Worm (Caenorhabditis elegans) whole organism, midembryonic: ENCODE results near the gene prkl-1.

Source experiments
- T22C8.4 ChIP-seq: fragments of 200-800 bp; sonication (Bioruptor generic); IDR thresholded peaks from 2 replicates; pipeline ENCODE4 v1.3.6; 2022; ENCODE audit warnings: missing genetic modification characterization, missing compliant biosample characterization
- cog-1 ChIP-seq: sonication (generic microtip); optimal IDR thresholded peaks from 2 replicates; lab custom pipeline; 2016; ENCODE audit warnings: missing genetic modification characterization, missing compliant biosample characterization
- flt-1 ChIP-seq: fragments of 200-800 bp; sonication (Bioruptor generic); IDR thresholded peaks from 2 replicates; pipeline ENCODE4 v1.3.6; 2022; ENCODE audit warnings: missing genetic modification characterization, missing compliant biosample characterization
- klf-2 ChIP-seq: fragments of 200-800 bp; sonication (Bioruptor generic); conservative IDR thresholded peaks from 2 replicates; pipeline ENCODE4 v1.3.6; 2022; ENCODE audit warnings: missing genetic modification reagents, missing genetic modification characterization, missing compliant biosample characterization
- med-1 ChIP-seq: sonication (generic microtip); optimal IDR thresholded peaks from 2 replicates; lab custom pipeline; 2017; ENCODE audit warnings: missing genetic modification characterization, mild to moderate bottlenecking, missing compliant biosample characterization, antibody characterized with exemption, missing genetic modification reagents; ENCODE audit not compliant: insufficient read depth
- ref-1 ChIP-seq: fragments of 200-800 bp; sonication (Bioruptor generic); conservative IDR thresholded peaks from 2 replicates; pipeline ENCODE4 v1.3.6; 2022; ENCODE audit warnings: missing genetic modification reagents, missing genetic modification characterization, missing compliant biosample characterization
- tab-1 ChIP-seq: fragments of 200-800 bp; sonication (Bioruptor generic); IDR thresholded peaks from 2 replicates; pipeline ENCODE4 v1.3.6; 2022; ENCODE audit warnings: missing genetic modification characterization, missing compliant biosample characterization
- ztf-23 ChIP-seq: fragments of 200-800 bp; sonication (Bioruptor generic); IDR thresholded peaks from 2 replicates; pipeline ENCODE4 v1.3.6; 2022; ENCODE audit warnings: missing genetic modification reagents, missing genetic modification characterization, missing compliant biosample characterization
- ztf-29 ChIP-seq: fragments of 200-800 bp; sonication (Bioruptor generic); IDR thresholded peaks from 2 replicates; pipeline ENCODE4 v1.3.6; 2022; ENCODE audit warnings: missing genetic modification reagents, missing genetic modification characterization, missing compliant biosample characterization

prkl-1 gene

ce11 chrIV:6999206-6999605 is 12.5 kb upstream of the prkl-1 start, which contains the start of gene C25A8.5:
TSS of gene C25A8.5 (plus strand) at chrIV:6999506.
- TF ChIP-seq ztf-29 (GFP tag; lab: Robert Waterston, UW) = no peak
- TF ChIP-seq T22C8.4 (GFP tag; lab: Robert Waterston, UW) = no peak
- no peak for TF ChIP-seq flt-1 (GFP tag; lab: Robert Waterston, UW)
- no peak for TF ChIP-seq tab-1 (GFP tag; lab: Robert Waterston, UW)
- no peak for TF ChIP-seq ztf-23 (GFP tag; lab: Robert Waterston, UW)
- no peak for TF ChIP-seq cog-1 (tag; lab: Kevin White, UChicago)
- no peak for TF ChIP-seq klf-2 (GFP tag; lab: Robert Waterston, UW)
- TF ChIP-seq med-1 (GFP tag; lab: Kevin White, UChicago) = no peak
- TF ChIP-seq ref-1 (GFP tag; lab: Robert Waterston, UW) = no peak

DNA sequence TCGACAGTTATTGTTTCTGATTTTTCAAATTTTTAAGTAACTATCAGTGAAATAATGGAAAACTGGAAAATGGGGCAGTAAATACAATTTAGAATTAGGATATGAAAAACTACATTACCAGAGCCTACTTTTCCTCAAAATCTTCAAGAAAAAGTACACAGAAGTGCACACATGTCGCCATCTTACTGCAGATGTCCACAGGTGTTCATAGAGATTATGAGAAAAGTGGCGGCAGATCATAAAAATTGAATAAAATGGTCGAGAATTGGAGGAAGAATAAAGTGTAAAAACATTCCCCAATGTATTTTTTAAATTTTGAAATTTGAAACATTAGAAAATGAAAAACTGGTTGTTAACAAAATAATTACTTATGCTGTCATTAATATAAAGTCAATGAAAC is 11.2 kb upstream of the prkl-1 start:
- no peak for TF ChIP-seq ref-1 (GFP tag; lab: Robert Waterston, UW)
- no peak for TF ChIP-seq T22C8.4 (GFP tag; lab: Robert Waterston, UW)
- TF ChIP-seq ztf-23 (GFP tag; lab: Robert Waterston, UW) = no peak
- TF ChIP-seq cog-1 (tag; lab: Kevin White, UChicago) = no peak
- no peak for TF ChIP-seq tab-1 (GFP tag; lab: Robert Waterston, UW)
- no peak for TF ChIP-seq klf-2 (GFP tag; lab: Robert Waterston, UW)
- TF ChIP-seq ztf-29 (GFP tag; lab: Robert Waterston, UW) = no peak
- no peak for TF ChIP-seq med-1 (GFP tag; lab: Kevin White, UChicago)

ce11 chrIV:6991070-6991469 is 4.3 kb upstream of the prkl-1 start:
- TF ChIP-seq med-1 (GFP tag; lab: Kevin White, UChicago) (no peak), ref-1 (GFP tag; lab: Robert Waterston, UW) (no peak), klf-2 (GFP tag; lab: Robert Waterston, UW) (no peak), tab-1 (GFP tag; lab: Robert Waterston, UW) (no peak), cog-1 (tag; lab: Kevin White, UChicago) (no peak), ztf-29 (GFP tag; lab: Robert Waterston, UW) (no peak), flt-1 (GFP tag; lab: Robert Waterston, UW) (no peak), ztf-23 (GFP tag; lab: Robert Waterston, UW) (no peak), T22C8.4 (GFP tag; lab: Robert Waterston, UW) (no peak)

DNA sequence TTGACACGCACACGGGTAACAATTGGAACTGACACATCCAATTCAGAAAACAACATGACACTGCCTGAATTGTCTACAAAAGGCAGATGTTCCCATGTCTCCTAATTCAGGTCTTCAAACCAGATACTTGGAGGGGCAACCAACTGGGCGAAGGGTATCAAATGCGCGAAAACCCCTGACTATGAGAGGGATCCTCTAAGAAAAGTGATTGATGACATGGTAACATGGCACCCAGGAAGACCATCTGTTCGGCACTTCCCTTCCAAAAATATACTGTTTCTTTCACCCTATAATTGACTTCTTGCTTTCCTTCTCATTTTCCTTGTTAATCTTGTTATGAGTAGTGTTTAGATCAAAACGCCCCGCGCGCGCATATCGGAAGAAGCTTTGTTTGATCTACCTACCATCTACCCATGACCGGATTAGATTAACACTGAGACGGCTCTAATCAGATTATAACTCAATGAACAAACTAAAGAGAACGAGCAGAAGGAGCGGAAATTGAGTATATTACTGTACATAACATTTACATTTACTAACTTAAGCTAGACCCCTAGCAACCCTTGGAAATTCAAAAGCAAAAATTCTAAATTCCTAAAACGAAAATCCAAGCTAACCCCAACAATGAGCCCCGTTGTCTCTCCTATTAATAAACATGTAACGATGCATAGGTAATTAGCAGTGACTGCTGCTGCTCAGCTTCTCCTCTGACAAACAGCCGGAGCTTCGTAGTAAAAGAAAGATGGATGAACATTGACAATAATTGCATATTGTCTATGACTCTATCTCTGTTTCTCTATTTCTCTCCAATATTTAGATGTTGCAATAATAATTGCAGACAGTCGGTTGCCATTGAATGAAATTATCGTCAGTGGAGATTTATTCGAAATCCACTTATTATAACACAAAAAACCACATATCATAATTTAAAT is 2.0 kb downstream of the prkl-1 start:
- TF ChIP-seq ref-1 (GFP tag; lab: Robert Waterston, UW) = no peak
- no peak for TF ChIP-seq T22C8.4 (GFP tag; lab: Robert Waterston, UW)
- no peak for TF ChIP-seq ztf-29 (GFP tag; lab: Robert Waterston, UW)
- no peak for TF ChIP-seq klf-2 (GFP tag; lab: Robert Waterston, UW)
- TF ChIP-seq cog-1 (tag; lab: Kevin White, UChicago) = no peak
- 0 out of 2 replicates have a peak, but pooled peaks have one; percentile 36 for TF ChIP-seq flt-1 (GFP tag; lab: Robert Waterston, UW)
- no peak for TF ChIP-seq med-1 (GFP tag; lab: Kevin White, UChicago)

DNA sequence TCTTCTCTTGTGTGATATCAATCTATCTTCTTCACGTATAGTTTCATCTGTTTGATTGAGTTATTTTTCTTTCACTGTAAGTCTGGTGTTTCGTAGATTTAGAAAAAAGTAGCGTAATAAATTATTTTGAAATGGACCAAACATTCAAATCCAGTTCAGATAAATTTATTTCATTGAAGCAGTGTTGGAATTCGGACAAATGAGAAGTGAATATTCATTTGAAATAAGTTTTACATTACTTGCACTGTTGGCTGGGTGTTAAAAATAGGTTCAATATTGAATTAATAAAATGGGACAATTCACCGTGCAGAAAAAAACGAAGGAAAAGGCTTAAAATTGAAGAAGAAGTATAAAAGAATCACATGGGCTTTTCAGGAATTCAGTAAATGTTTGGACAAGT is 8.1 kb downstream of the prkl-1 start:
- TF ChIP-seq klf-2 (GFP tag; lab: Robert Waterston, UW) = no peak
- no peak for TF ChIP-seq ref-1 (GFP tag; lab: Robert Waterston, UW)
- no peak for TF ChIP-seq med-1 (GFP tag; lab: Kevin White, UChicago)
- TF ChIP-seq ztf-29 (GFP tag; lab: Robert Waterston, UW) = no peak
- TF ChIP-seq cog-1 (tag; lab: Kevin White, UChicago) = no peak
- no peak for TF ChIP-seq flt-1 (GFP tag; lab: Robert Waterston, UW)
- TF ChIP-seq tab-1 (GFP tag; lab: Robert Waterston, UW) = no peak
- TF ChIP-seq T22C8.4 (GFP tag; lab: Robert Waterston, UW) = no peak
- no peak for TF ChIP-seq ztf-23 (GFP tag; lab: Robert Waterston, UW)

- TF ChIP-seq cog-1 (tag; lab: Kevin White, UChicago) = no peak
- TF ChIP-seq klf-2 (GFP tag; lab: Robert Waterston, UW) = no peak
- no peak for TF ChIP-seq T22C8.4 (GFP tag; lab: Robert Waterston, UW)
- TF ChIP-seq ztf-29 (GFP tag; lab: Robert Waterston, UW) = no peak
- TF ChIP-seq flt-1 (GFP tag; lab: Robert Waterston, UW) = no peak
- no peak for TF ChIP-seq ztf-23 (GFP tag; lab: Robert Waterston, UW)
- no peak for TF ChIP-seq med-1 (GFP tag; lab: Kevin White, UChicago)
- no peak for TF ChIP-seq tab-1 (GFP tag; lab: Robert Waterston, UW)
- no peak for TF ChIP-seq ref-1 (GFP tag; lab: Robert Waterston, UW)
These were observed 9.6 kb downstream of the prkl-1 start, which contains the start of the genes pgl-1 and him-3 for ce11 chrIV:6977089-6977558. TSS of gene pgl-1 (minus strand) at chrIV:6977318. TSS of gene him-3 (plus strand) at chrIV:6977508.

DNA sequence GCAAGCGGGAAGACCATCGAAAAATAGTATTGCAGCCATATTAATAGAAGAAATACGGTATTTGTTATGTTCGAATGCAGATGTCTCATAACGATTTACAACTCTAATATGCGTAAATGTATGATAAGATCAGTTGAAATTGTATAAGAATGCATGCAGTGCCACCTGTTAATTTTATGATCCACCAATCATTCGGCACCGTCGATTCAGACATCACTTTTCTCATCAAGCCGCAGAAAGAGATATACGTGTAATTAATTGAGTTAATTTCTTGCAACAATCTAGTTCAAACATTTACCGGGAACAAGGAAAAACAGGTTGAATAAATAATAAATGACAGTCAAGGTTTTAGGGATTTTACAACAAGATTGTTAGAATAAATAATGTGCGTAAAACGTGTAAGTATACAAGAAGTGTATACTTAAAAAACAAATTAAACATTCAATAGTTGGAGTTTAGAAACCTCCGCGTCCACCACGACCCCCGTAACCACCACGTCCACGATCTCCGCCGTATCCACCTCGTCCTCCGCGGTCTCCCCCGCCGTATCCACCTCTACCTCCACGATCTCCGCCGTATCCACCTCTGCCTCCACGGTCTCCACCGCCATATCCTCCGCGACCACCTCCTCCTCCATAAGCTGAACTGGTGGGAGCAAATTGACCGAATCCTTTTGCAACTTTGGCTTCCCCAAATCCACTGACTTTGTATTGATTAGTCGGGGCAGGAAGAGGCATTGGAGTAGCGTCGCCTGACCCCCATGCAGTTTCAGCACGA is 12.4 kb downstream of the prkl-1 start:
- no peak for TF ChIP-seq flt-1 (GFP tag; lab: Robert Waterston, UW)
- no peak for TF ChIP-seq klf-2 (GFP tag; lab: Robert Waterston, UW)
- no peak for TF ChIP-seq med-1 (GFP tag; lab: Kevin White, UChicago)
- no peak for TF ChIP-seq tab-1 (GFP tag; lab: Robert Waterston, UW)
- no peak for TF ChIP-seq ref-1 (GFP tag; lab: Robert Waterston, UW)
- TF ChIP-seq cog-1 (tag; lab: Kevin White, UChicago) = no peak
- TF ChIP-seq ztf-23 (GFP tag; lab: Robert Waterston, UW) = no peak
- TF ChIP-seq T22C8.4 (GFP tag; lab: Robert Waterston, UW) = no peak
- no peak for TF ChIP-seq ztf-29 (GFP tag; lab: Robert Waterston, UW)
